Worm (Caenorhabditis elegans) whole organism, young adult: ENCODE measurements around the gene T03F7.5.

Source experiments
- F57A8.1 ChIP-seq: fragments of 200-800 bp; sonication (Bioruptor generic); optimal IDR thresholded peaks from 2 replicates; lab custom pipeline; 2018; ENCODE audit warnings: mild to moderate bottlenecking, missing genetic modification characterization, moderate library complexity, missing compliant biosample characterization
- attf-3 ChIP-seq: fragments of 200-800 bp; sonication (Bioruptor generic); conservative IDR thresholded peaks from 2 replicates; pipeline ENCODE4 v1.3.6; 2022; ENCODE audit warnings: missing genetic modification reagents, missing genetic modification characterization, missing compliant biosample characterization
- ccch-3 ChIP-seq: fragments of 200-800 bp; sonication (Bioruptor generic); optimal IDR thresholded peaks from 2 replicates; lab custom pipeline; 2018; ENCODE audit warnings: mild to moderate bottlenecking, missing genetic modification characterization, missing compliant biosample characterization
- ceh-27 ChIP-seq: fragments of 200-800 bp; sonication (Bioruptor generic); optimal IDR thresholded peaks from 2 replicates; lab custom pipeline; 2018; ENCODE audit warnings: mild to moderate bottlenecking, missing genetic modification characterization, moderate library complexity, missing compliant biosample characterization
- ets-4 ChIP-seq: fragments of 200-800 bp; sonication (Bioruptor generic); optimal IDR thresholded peaks from 2 replicates; lab custom pipeline; 2018; ENCODE audit warnings: mild to moderate bottlenecking, missing genetic modification characterization, missing compliant biosample characterization
- pha-4 ChIP-seq: fragments of 150-350 bp; sonication (generic microtip); optimal IDR thresholded peaks from 2 replicates; lab custom pipeline; 2014; ENCODE audit warnings: missing biosample characterization, missing genetic modification reagents, missing genetic modification characterization
- rec-8 ChIP-seq, 2 experiments: sonication (generic microtip); optimal IDR thresholded peaks; 2 replicates each; lab custom pipeline; 2016; ENCODE audit warnings: mild to moderate bottlenecking in 2 of 2, missing genetic modification characterization in 2 of 2, missing genetic modification reagents in 2 of 2, missing genotype in 2 of 2, missing biosample characterization in 1 of 2, missing compliant biosample characterization in 1 of 2, moderate library complexity in 1 of 2
- ztf-22 ChIP-seq: fragments of 200-800 bp; sonication (Bioruptor generic); optimal IDR thresholded peaks from 2 replicates; lab custom pipeline; 2018; ENCODE audit warnings: mild to moderate bottlenecking, missing genetic modification characterization, moderate library complexity, missing compliant biosample characterization

- no peak for TF ChIP-seq ccch-3 (GFP tag; lab: Kevin White, UChicago)
- no peak for TF ChIP-seq ets-4 (GFP tag; lab: Kevin White, UChicago)
- no peak for TF ChIP-seq attf-3 (GFP tag; lab: Robert Waterston, UW)
- TF ChIP-seq rec-8 (tag; optimal IDR thresholded peaks at IDR 0.05; lab: Kevin White, UChicago) = no peak
- no peak for TF ChIP-seq ztf-22
- no peak for TF ChIP-seq pha-4 (tag; lab: Kevin White, UChicago)
- TF ChIP-seq F57A8.1 (GFP tag; lab: Kevin White, UChicago) = no peak
- TF ChIP-seq ceh-27 (GFP tag; lab: Kevin White, UChicago) = no peak
Measured at ce11 chrV:11263025-11263424, 35.5 kb downstream of the T03F7.5 start, which contains the start of gene F07B10.4.
